Fruit fly (Drosophila melanogaster) whole organism, embryonic: Measurements from ENCODE around the gene LanB1.

Experiments
- Asciz ChIP-seq: fragments of 200-800 bp; sonication (Bioruptor generic); optimal IDR thresholded peaks from 2 replicates; lab custom pipeline; 2017; ENCODE audit warnings: missing biosample characterization, mild to moderate bottlenecking, missing genetic modification characterization, missing genetic modification reagents
- Atf-2 ChIP-seq: fragments of 200-800 bp; sonication (Bioruptor generic); optimal IDR thresholded peaks from 2 replicates; lab custom pipeline; 2016; ENCODE audit warnings: missing biosample characterization, missing genetic modification characterization
- Atf3 ChIP-seq: fragments of 200-800 bp; sonication (Bioruptor generic); optimal IDR thresholded peaks from 3 replicates; lab custom pipeline; 2016; ENCODE audit warnings: missing biosample characterization, missing genetic modification characterization
- CG10147 ChIP-seq: fragments of 200-800 bp; sonication (Bioruptor generic); optimal IDR thresholded peaks from 2 replicates; lab custom pipeline; 2019; ENCODE audit warnings: missing biosample characterization, mild to moderate bottlenecking, missing genetic modification characterization, moderate library complexity
- CG11247 ChIP-seq: fragments of 200-800 bp; sonication (Bioruptor generic); IDR thresholded peaks from 2 replicates; pipeline ENCODE4 v1.3.6; 2022; ENCODE audit warnings: missing biosample characterization, missing genetic modification characterization
- CG11504 ChIP-seq: fragments of 200-800 bp; sonication (Bioruptor generic); optimal IDR thresholded peaks from 3 replicates; lab custom pipeline; 2019; ENCODE audit warnings: missing biosample characterization, mild to moderate bottlenecking, missing genetic modification characterization, moderate library complexity
- CG12942 ChIP-seq: fragments of 200-800 bp; sonication (Bioruptor generic); optimal IDR thresholded peaks from 3 replicates; lab custom pipeline; 2016; ENCODE audit warnings: missing biosample characterization, missing genetic modification characterization
- CG13123 ChIP-seq: fragments of 200-800 bp; sonication (Bioruptor generic); optimal IDR thresholded peaks from 2 replicates; lab custom pipeline; 2016; ENCODE audit warnings: missing biosample characterization, missing genetic modification characterization
- CG14014 ChIP-seq: fragments of 200-800 bp; sonication (Bioruptor generic); IDR thresholded peaks from 2 replicates; pipeline ENCODE4 v1.3.6; 2022; ENCODE audit warnings: missing biosample characterization, missing genetic modification characterization
- CG15011 ChIP-seq: fragments of 200-800 bp; sonication (Bioruptor generic); optimal IDR thresholded peaks from 3 replicates; lab custom pipeline; 2018; ENCODE audit warnings: missing biosample characterization, mild to moderate bottlenecking, missing genetic modification characterization
- CG15073 ChIP-seq: fragments of 200-800 bp; sonication (Bioruptor generic); optimal IDR thresholded peaks from 2 replicates; lab custom pipeline; 2016; ENCODE audit warnings: missing biosample characterization, missing genetic modification characterization
- CG15696 ChIP-seq: fragments of 200-800 bp; sonication (Bioruptor generic); optimal IDR thresholded peaks from 2 replicates; lab custom pipeline; 2019; ENCODE audit warnings: missing biosample characterization, mild to moderate bottlenecking, missing genetic modification characterization, moderate library complexity
- CG16815 ChIP-seq: fragments of 200-800 bp; sonication (Bioruptor generic); optimal IDR thresholded peaks from 3 replicates; lab custom pipeline; 2017; ENCODE audit warnings: missing biosample characterization, mild to moderate bottlenecking, missing genetic modification characterization
- CG17802 ChIP-seq: fragments of 200-800 bp; sonication (Bioruptor generic); optimal IDR thresholded peaks from 2 replicates; lab custom pipeline; 2018; ENCODE audit warnings: missing biosample characterization, mild to moderate bottlenecking, missing genetic modification characterization, moderate library complexity
- CG32532 ChIP-seq: fragments of 200-800 bp; sonication (Bioruptor generic); IDR thresholded peaks from 2 replicates; pipeline ENCODE4 v1.3.6; 2022; ENCODE audit warnings: missing biosample characterization, missing genetic modification characterization
- CG6254 ChIP-seq: fragments of 200-800 bp; sonication (Bioruptor generic); optimal IDR thresholded peaks from 3 replicates; lab custom pipeline; 2017; ENCODE audit warnings: mild to moderate bottlenecking, missing biosample characterization, missing genetic modification reagents, missing genetic modification characterization
- CG8388 ChIP-seq: fragments of 200-800 bp; sonication (Bioruptor generic); optimal IDR thresholded peaks from 2 replicates; lab custom pipeline; 2019; ENCODE audit warnings: missing biosample characterization, mild to moderate bottlenecking, missing genetic modification characterization, moderate library complexity
- CG9817 ChIP-seq: fragments of 200-800 bp; sonication (Bioruptor generic); optimal IDR thresholded peaks from 2 replicates; lab custom pipeline; 2018; ENCODE audit warnings: missing biosample characterization, mild to moderate bottlenecking, missing genetic modification characterization, moderate library complexity
- CHES-1-like ChIP-seq: fragments of 200-800 bp; sonication (Bioruptor generic); optimal IDR thresholded peaks from 2 replicates; lab custom pipeline; 2016; ENCODE audit warnings: missing biosample characterization, missing genetic modification characterization
- Chrac-16 ChIP-seq: fragments of 200-800 bp; sonication (Bioruptor generic); optimal IDR thresholded peaks from 3 replicates; lab custom pipeline; 2016; ENCODE audit warnings: missing biosample characterization, missing genetic modification characterization
- CkIIα-i1 ChIP-seq: fragments of 200-800 bp; sonication (Bioruptor generic); IDR thresholded peaks from 2 replicates; pipeline ENCODE4 v1.3.6; 2022; ENCODE audit warnings: missing biosample characterization, missing genetic modification characterization
- Dll ChIP-seq: fragments of 200-800 bp; sonication (Bioruptor generic); IDR thresholded peaks from 4 replicates; pipeline ENCODE4 v1.3.6; 2022; ENCODE audit warnings: missing biosample characterization, missing genetic modification characterization; ENCODE audit not compliant: partially characterized antibody
- Drgx ChIP-seq: fragments of 200-800 bp; sonication (Bioruptor generic); IDR thresholded peaks from 2 replicates; pipeline ENCODE4 v1.3.6; 2022; ENCODE audit warnings: missing biosample characterization, missing genetic modification characterization
- E2f1 ChIP-seq: fragments of 200-800 bp; sonication (Bioruptor generic); IDR thresholded peaks from 2 replicates; pipeline ENCODE4 v1.3.6; 2022; ENCODE audit warnings: missing biosample characterization, missing genetic modification characterization
- ERR ChIP-seq: fragments of 200-800 bp; sonication (Bioruptor generic); optimal IDR thresholded peaks from 2 replicates; lab custom pipeline; 2016; ENCODE audit warnings: missing biosample characterization, missing genetic modification characterization
- Ets65A ChIP-seq: fragments of 200-800 bp; sonication (Bioruptor generic); peaks from one replicate; lab custom pipeline; 2016; ENCODE audit warnings: missing biosample characterization, missing genetic modification characterization
- Hr78 ChIP-seq, 2 experiments: fragments of 200-800 bp in 1 of 2; fragments of >200 bp in 1 of 2; sonication (Bioruptor generic) in 1 of 2; optimal IDR thresholded peaks; 2 replicates each; lab custom pipeline; 2017 to 2019; ENCODE audit warnings: missing biosample characterization in 2 of 2, missing genetic modification characterization in 2 of 2, mild to moderate bottlenecking in 1 of 2, moderate library complexity in 1 of 2
- NFAT ChIP-seq: fragments of 200-800 bp; sonication (Bioruptor generic); IDR thresholded peaks from 2 replicates; pipeline ENCODE4 v1.3.6; 2022; ENCODE audit warnings: missing biosample characterization, missing genetic modification characterization
- Scr ChIP-seq: fragments of 200-800 bp; sonication (Bioruptor generic); IDR thresholded peaks from 2 replicates; pipeline ENCODE4 v1.3.6; 2022; ENCODE audit warnings: missing biosample characterization, missing genetic modification characterization; ENCODE audit not compliant: partially characterized antibody
- Trl ChIP-seq, 3 experiments: fragments of >200 bp in 2 of 3; fragments of 200-800 bp in 1 of 3; sonication (Bioruptor generic) in 1 of 3; optimal IDR thresholded peaks; 2 replicates in 1 of 3; 3 replicates in 2 of 3; lab custom pipeline; 2016 to 2017; ENCODE audit warnings: missing biosample characterization in 1 of 3, missing genetic modification characterization in 1 of 3
- bbx ChIP-seq: fragments of 200-800 bp; sonication (Bioruptor generic); IDR thresholded peaks from 2 replicates; pipeline ENCODE4 v1.3.6; 2022; ENCODE audit warnings: missing biosample characterization, missing genetic modification characterization; ENCODE audit not compliant: partially characterized antibody
- cwo ChIP-seq: fragments of 200-800 bp; sonication (Bioruptor generic); optimal IDR thresholded peaks from 3 replicates; lab custom pipeline; 2017; ENCODE audit warnings: missing biosample characterization, missing genetic modification characterization, mild to moderate bottlenecking, moderate library complexity, missing genetic modification reagents
- da ChIP-seq: fragments of 200-800 bp; sonication (Bioruptor generic); optimal IDR thresholded peaks from 2 replicates; lab custom pipeline; 2016; ENCODE audit warnings: missing biosample characterization, missing genetic modification characterization
- dmrt99B ChIP-seq: fragments of 200-800 bp; sonication (Bioruptor generic); optimal IDR thresholded peaks from 2 replicates; lab custom pipeline; 2018; ENCODE audit warnings: missing biosample characterization, mild to moderate bottlenecking, missing genetic modification characterization, moderate library complexity
- en ChIP-seq: fragments of 200-800 bp; sonication (Bioruptor generic); optimal IDR thresholded peaks from 2 replicates; lab custom pipeline; 2016; ENCODE audit warnings: missing biosample characterization, missing genetic modification characterization
- esg ChIP-seq: fragments of 200-800 bp; sonication (Bioruptor generic); conservative IDR thresholded peaks from 2 replicates; pipeline ENCODE4 v1.3.6; 2022; ENCODE audit warnings: missing biosample characterization, missing genetic modification characterization
- fru ChIP-seq: fragments of >200 bp; optimal IDR thresholded peaks from 2 replicates; lab custom pipeline; 2017
- gcm ChIP-seq: fragments of 200-800 bp; sonication (Bioruptor generic); optimal IDR thresholded peaks from 2 replicates; lab custom pipeline; 2019; ENCODE audit warnings: missing biosample characterization, mild to moderate bottlenecking, missing genetic modification characterization, moderate library complexity
- lab ChIP-seq: fragments of 200-800 bp; sonication (Bioruptor generic); optimal IDR thresholded peaks from 3 replicates; lab custom pipeline; 2017; ENCODE audit warnings: missing biosample characterization, missing genetic modification characterization, mild to moderate bottlenecking, moderate library complexity, missing genetic modification reagents
- luna ChIP-seq: fragments of 200-800 bp; sonication (Bioruptor generic); optimal IDR thresholded peaks from 2 replicates; lab custom pipeline; 2016; ENCODE audit warnings: missing biosample characterization, missing genetic modification characterization
- nau ChIP-seq: fragments of 200-800 bp; sonication (Bioruptor generic); optimal IDR thresholded peaks from 3 replicates; lab custom pipeline; 2017; ENCODE audit warnings: missing biosample characterization, mild to moderate bottlenecking, missing genetic modification characterization, missing genetic modification reagents
- pnt ChIP-seq: fragments of 200-800 bp; sonication (Bioruptor generic); optimal IDR thresholded peaks from 3 replicates; lab custom pipeline; 2016; ENCODE audit warnings: missing biosample characterization, missing genetic modification characterization
- prd ChIP-seq, 3 experiments: fragments of >200 bp in 2 of 3; fragments of 200-800 bp in 1 of 3; sonication (Bioruptor generic) in 1 of 3; optimal IDR thresholded peaks in 2 of 3; IDR thresholded peaks in 1 of 3; 2 replicates in 2 of 3; 3 replicates in 1 of 3; pipeline versions ENCODE4 v1.3.6 to Lab custom; 2017 to 2022; ENCODE audit warnings: missing biosample characterization in 1 of 3, missing genetic modification characterization in 1 of 3
- ranshi ChIP-seq: fragments of 200-800 bp; sonication (Bioruptor generic); IDR thresholded peaks from 2 replicates; pipeline ENCODE4 v1.3.6; 2022; ENCODE audit warnings: missing biosample characterization, missing genetic modification characterization
- row ChIP-seq: fragments of 200-800 bp; sonication (Bioruptor generic); IDR thresholded peaks from 3 replicates; pipeline ENCODE4 v1.3.6; 2022; ENCODE audit warnings: missing biosample characterization, missing genetic modification characterization
- sim ChIP-seq: fragments of 200-800 bp; sonication (Bioruptor generic); IDR thresholded peaks from 2 replicates; pipeline ENCODE4 v1.3.6; 2022; ENCODE audit warnings: missing biosample characterization, missing genetic modification characterization
- sug ChIP-seq: fragments of 200-800 bp; optimal IDR thresholded peaks from 2 replicates; lab custom pipeline; 2019; ENCODE audit warnings: missing biosample characterization, mild to moderate bottlenecking, missing genetic modification characterization, moderate library complexity
- tgo ChIP-seq: fragments of 200-800 bp; sonication (Bioruptor generic); IDR thresholded peaks from 3 replicates; pipeline ENCODE4 v1.3.6; 2022; ENCODE audit warnings: missing biosample characterization, missing genetic modification characterization
- zfh1 ChIP-seq: fragments of 200-800 bp; sonication (Bioruptor generic); IDR thresholded peaks from 3 replicates; pipeline ENCODE4 v1.3.6; 2022; ENCODE audit warnings: missing biosample characterization, missing genetic modification characterization

Gene LanB1

dm6 chr2L:7821279-7821848 lies 10.1 kb downstream of the LanB1 start (continued):
- TF ChIP-seq tgo (GFP tag; lab: Robert Waterston, UW) = peak; percentile 18; the same call in 1 of the 3 replicates
- TF ChIP-seq gcm = no peak
- TF ChIP-seq Trl (optimal IDR thresholded peaks at IDR 0.05; lab: Kevin White, UChicago) = no peak
- peak; percentile 45 for TF ChIP-seq Trl (GFP tag; optimal IDR thresholded peaks at IDR 0.05; lab: Kevin White, UChicago)
- 0 out of 2 replicates have a peak, but pooled peaks have one; percentile 55 for TF ChIP-seq CG14014 (GFP tag; lab: Robert Waterston, UW)
- no peak for TF ChIP-seq CG10147
- TF ChIP-seq ranshi (GFP tag; lab: Robert Waterston, UW) = 0 out of 2 replicates have a peak, but pooled peaks have one; percentile 9
- TF ChIP-seq Hr78 (GFP tag; optimal IDR thresholded peaks at IDR 0.05; lab: Kevin White, UChicago) = no peak
- peak; percentile 15; the same call in 1 of the 2 replicates for TF ChIP-seq Drgx (GFP tag; lab: Robert Waterston, UW)
- TF ChIP-seq row (GFP tag; lab: Robert Waterston, UW) = peak; percentile 82
- no peak for TF ChIP-seq prd (optimal IDR thresholded peaks at IDR 0.05; lab: Kevin White, UChicago)
- peak; percentile 62 for TF ChIP-seq prd (GFP tag; IDR thresholded peaks at IDR 0.05; lab: Robert Waterston, UW)
- TF ChIP-seq Chrac-16 = peak; percentile 34
- TF ChIP-seq Scr (GFP tag; lab: Robert Waterston, UW) = peak; percentile 89
- TF ChIP-seq CG15011 (GFP tag; lab: Kevin White, UChicago) = no peak
- TF ChIP-seq lab (GFP tag; lab: Kevin White, UChicago) = no peak
- peak; percentile 70 for TF ChIP-seq NFAT (GFP tag; lab: Robert Waterston, UW)
- TF ChIP-seq pnt (GFP tag; lab: Kevin White, UChicago) = no peak
- TF ChIP-seq CkIIα-i1 (GFP tag; lab: Robert Waterston, UW) = no peak
- TF ChIP-seq Atf-2 (GFP tag; lab: Kevin White, UChicago) = no peak
- peak; percentile 15 for TF ChIP-seq CG12942
- no peak for TF ChIP-seq en (GFP tag; lab: Kevin White, UChicago)
- peak; percentile 19 for TF ChIP-seq CHES-1-like (GFP tag; lab: Kevin White, UChicago)
- TF ChIP-seq da = no peak
- no peak for TF ChIP-seq CG11504 (tag; lab: Kevin White, UChicago)
- TF ChIP-seq CG8388 = peak; percentile 43
- no peak for TF ChIP-seq luna (GFP tag; lab: Kevin White, UChicago)
- TF ChIP-seq Ets65A (GFP tag; lab: Kevin White, UChicago) = peak; percentile 92
- peak; percentile 37; the same call in 1 of the 2 replicates for TF ChIP-seq CG11247 (GFP tag; lab: Robert Waterston, UW)
- peak; percentile 39 for TF ChIP-seq esg (GFP tag; lab: Robert Waterston, UW)
- TF ChIP-seq ERR (GFP tag; lab: Kevin White, UChicago) = peak; percentile 45
- peak; percentile 91 for TF ChIP-seq Dll
- TF ChIP-seq nau = no peak
- TF ChIP-seq CG9817 = peak; percentile 45
- peak; percentile 85 for TF ChIP-seq bbx (GFP tag; lab: Robert Waterston, UW)
- peak; percentile 18; the same call in 1 of the 2 replicates for TF ChIP-seq E2f1 (GFP tag; lab: Robert Waterston, UW)
- TF ChIP-seq CG17802 (tag; lab: Kevin White, UChicago) = peak; percentile 2
- no peak for TF ChIP-seq CG6254
- peak; percentile 18 for TF ChIP-seq CG16815 (GFP tag; lab: Kevin White, UChicago)
- peak; percentile 24 for TF ChIP-seq Asciz (GFP tag; lab: Kevin White, UChicago)
- TF ChIP-seq Atf3 (GFP tag; lab: Kevin White, UChicago) = no peak
- TF ChIP-seq cwo (GFP tag; lab: Kevin White, UChicago) = no peak
- TF ChIP-seq dmrt99B = no peak
- peak; percentile 40 for TF ChIP-seq CG15696 (tag; lab: Kevin White, UChicago)
- TF ChIP-seq CG15073 (GFP tag; lab: Kevin White, UChicago) = no peak
- peak; percentile 58 for TF ChIP-seq sug
- TF ChIP-seq sim = 0 out of 2 replicates have a peak, but pooled peaks have one; percentile 29
- no peak for TF ChIP-seq fru (lab: Kevin White, UChicago)
- TF ChIP-seq CG13123 (GFP tag; lab: Kevin White, UChicago) = no peak
- peak; percentile 60; the same call in 2 of the 3 replicates for TF ChIP-seq zfh1 (GFP tag; lab: Robert Waterston, UW)
- TF ChIP-seq CG32532 (GFP tag; lab: Robert Waterston, UW) = peak; percentile 72
